Fruit fly (Drosophila melanogaster): ENCODE results near the gene CG46394.

DNA sequence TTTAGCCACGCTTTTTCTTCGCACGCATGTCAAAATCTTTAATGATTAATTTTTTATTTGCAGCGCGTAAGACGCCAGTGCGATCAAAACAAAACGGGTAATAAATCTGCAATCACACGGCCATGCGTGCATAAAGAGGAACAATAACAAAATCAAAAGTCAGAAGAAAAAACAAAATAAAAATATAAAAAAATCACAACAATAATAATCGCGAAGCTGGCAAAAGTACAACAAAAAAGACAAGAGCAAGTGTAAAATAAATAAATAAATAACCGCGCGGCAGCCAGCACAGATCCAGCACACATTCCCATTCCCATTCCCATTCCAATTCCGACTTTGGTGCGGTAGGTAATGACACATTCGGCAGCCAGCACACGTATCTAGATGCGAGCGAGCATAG, 34.4 kb downstream of the CG46394 start:
- TF ChIP-seq Dll (optimal IDR thresholded peaks at IDR 0.05), result no peak
- no peak for TF ChIP-seq usp (GFP tag; optimal IDR thresholded peaks at IDR 0.05)
- TF ChIP-seq psq (optimal IDR thresholded peaks at IDR 0.05), result no peak
- no peak for TF ChIP-seq pan (optimal IDR thresholded peaks at IDR 0.05)
- no peak for TF ChIP-seq EcR (GFP tag; optimal IDR thresholded peaks at IDR 0.05)

Data from whole organism.